Worm (Caenorhabditis elegans): ENCODE results near the gene C06H2.2.

The C06H2.2 gene

DNA sequence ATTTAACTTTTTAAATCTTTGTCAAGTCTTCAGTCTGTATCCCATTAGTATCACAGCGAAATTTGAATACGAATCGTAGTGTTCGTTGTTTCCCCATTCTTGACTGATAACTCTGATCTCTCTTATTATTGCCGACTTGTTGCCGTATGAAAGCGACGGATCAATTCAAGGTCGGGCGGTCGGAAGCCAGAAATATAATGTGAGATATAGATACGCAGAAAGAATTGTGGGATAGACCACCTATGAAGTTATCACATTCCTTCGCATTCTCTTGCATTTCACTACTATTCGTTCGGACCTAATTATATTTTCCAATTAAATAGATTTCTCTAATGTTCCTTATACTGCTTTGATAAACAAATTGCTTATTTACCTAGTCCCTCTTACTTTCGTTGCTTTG lies 23.9 kb downstream of the C06H2.2 start:
- TF ChIP-seq unc-120 (tag; optimal IDR thresholded peaks at IDR 0.05; ENCODE audit: poor library complexity, severe bottlenecking) = no peak
- TF ChIP-seq flh-1 (GFP tag; optimal IDR thresholded peaks at IDR 0.05) = no peak
- peak; percentile 22 for TF ChIP-seq blmp-1 (tag; optimal IDR thresholded peaks at IDR 0.05)

DNA sequence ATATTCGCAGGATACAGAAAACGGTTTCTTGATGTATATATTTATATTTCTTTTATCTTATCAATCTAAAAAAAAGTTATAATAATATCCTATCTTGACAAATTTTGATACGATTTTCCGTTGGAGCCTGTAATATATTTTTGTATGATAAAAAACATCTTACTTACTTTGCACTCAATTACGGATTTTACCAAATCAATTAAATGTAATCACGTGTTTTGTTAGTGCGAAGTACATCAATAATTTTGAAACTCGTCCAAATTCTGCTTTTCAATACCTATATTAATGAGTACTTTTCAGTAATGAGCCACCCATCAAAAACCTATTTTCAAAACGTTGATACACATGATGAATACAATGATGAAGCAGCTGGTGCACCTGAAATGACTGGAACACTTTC lies 24.4 kb downstream of the C06H2.2 start, which contains the start of gene T19C4.1:
T19C4.1 (plus strand) TSS at position 301 of the 400 bp plus-strand sequence.
- no peak for TF ChIP-seq unc-62 (GFP tag; optimal IDR thresholded peaks at IDR 0.05)
- no peak for TF ChIP-seq ces-1 (GFP tag; optimal IDR thresholded peaks at IDR 0.05)
- TF ChIP-seq lsy-2 (tag; optimal IDR thresholded peaks at IDR 0.05) = no peak
- no peak for TF ChIP-seq snpc-4 (tag; optimal IDR thresholded peaks at IDR 0.05)
- no peak for TF ChIP-seq drap-1 (GFP tag; optimal IDR thresholded peaks at IDR 0.05)

DNA sequence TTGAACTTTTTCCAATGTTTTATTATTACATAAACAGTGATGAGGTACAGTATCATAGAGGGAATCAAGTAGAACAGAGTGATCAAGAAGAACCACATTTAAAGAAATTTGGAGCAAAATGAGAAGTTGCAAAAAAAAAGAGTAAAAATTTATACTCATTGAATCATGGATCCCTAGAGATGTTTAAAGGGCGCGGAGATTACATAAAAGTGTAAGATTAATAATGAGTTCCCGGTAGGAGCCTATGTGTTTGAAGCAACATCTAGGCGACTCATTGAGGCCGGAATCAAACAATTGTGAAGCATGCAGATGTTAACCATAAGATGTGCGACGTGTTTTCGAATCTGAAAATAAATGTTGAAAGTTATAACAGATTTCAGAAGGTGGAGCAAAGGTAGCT lies 27.3 kb downstream of the C06H2.2 start, which contains the start of gene srg-39:
srg-39 (minus strand) TSS at position 101 of the 400 bp plus-strand sequence.
- TF ChIP-seq lin-32 (GFP tag; optimal IDR thresholded peaks at IDR 0.05) (no peak), ztf-11 (tag; optimal IDR thresholded peaks at IDR 0.05) (no peak), blmp-1 (tag; optimal IDR thresholded peaks at IDR 0.05) (no peak), ceh-83 (GFP tag; optimal IDR thresholded peaks at IDR 0.05) (no peak), unc-39 (tag; optimal IDR thresholded peaks at IDR 0.05) (no peak), hlh-1 (tag; optimal IDR thresholded peaks at IDR 0.05) (no peak), drap-1 (GFP tag; optimal IDR thresholded peaks at IDR 0.05) (no peak), nhr-12 (tag; optimal IDR thresholded peaks at IDR 0.05) (no peak)

DNA sequence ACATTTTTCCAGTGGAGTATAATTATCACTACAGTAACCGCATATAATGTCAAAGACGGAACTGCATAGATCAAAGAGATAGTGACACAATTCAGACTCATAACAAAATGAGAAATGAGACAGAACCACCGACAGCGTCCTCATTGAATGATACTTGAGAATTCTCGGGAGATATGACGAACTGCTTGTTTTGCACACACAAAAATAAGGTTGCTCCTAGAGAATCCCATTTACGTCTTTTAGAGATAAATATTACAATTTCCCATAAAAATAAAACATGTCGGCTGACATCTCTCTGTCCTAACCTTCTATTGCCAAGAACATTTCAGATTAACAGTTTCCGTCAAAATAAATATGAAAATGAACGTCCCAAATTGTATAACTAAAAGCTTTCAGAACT lies 30.5 kb downstream of the C06H2.2 start, which contains the start of gene srg-38:
srg-38 (minus strand) TSS at position 101 of the 400 bp plus-strand sequence.
- TF ChIP-seq nhr-76 (tag; optimal IDR thresholded peaks at IDR 0.05) (no peak), flh-1 (GFP tag; optimal IDR thresholded peaks at IDR 0.05) (no peak)

DNA sequence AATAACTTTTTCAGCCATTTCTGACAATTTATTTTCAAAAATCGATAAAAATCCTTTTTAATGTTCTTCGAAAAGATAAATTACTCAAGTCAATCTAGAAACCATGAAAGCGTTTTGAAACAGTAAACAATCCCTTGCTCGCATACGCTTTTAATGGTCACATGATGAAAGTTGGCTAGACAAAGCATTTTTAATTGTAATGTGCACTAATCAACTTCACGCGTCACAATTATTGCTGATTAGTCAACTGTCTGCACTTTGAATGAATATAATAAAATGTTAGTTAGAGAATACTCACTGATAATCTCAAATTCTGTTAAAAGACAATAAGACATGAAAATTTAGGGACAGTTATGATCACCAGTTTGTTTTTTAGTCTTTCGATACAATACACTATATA lies 31.6 kb downstream of the C06H2.2 start:
- no peak for TF ChIP-seq sptf-1 (tag; optimal IDR thresholded peaks at IDR 0.05)
- no peak for TF ChIP-seq bed-3 (GFP tag; optimal IDR thresholded peaks at IDR 0.05)
- TF ChIP-seq ztf-11 (tag; optimal IDR thresholded peaks at IDR 0.05) = no peak
- no peak for TF ChIP-seq lsy-2 (tag; optimal IDR thresholded peaks at IDR 0.05)
- TF ChIP-seq mep-1 (tag; optimal IDR thresholded peaks at IDR 0.05) = no peak

DNA sequence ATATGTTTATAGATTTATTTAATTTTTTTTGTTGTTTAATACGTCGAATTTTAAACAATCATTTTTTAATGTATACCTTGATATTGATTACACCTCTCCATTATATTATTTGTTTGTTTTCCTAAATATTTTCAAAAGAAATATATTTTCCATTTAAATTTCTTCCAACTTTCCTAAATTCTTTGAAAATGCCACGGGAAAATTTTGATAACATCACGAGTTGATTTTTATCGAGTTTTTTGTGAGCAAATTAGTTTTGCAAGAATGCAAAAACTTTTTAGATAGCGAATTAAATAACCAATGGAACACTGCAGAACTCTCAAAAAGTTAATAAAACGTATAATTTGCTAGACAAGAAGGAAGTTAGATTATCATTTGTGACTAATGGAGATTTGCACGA lies 32.9 kb downstream of the C06H2.2 start, which contains the start of gene srg-42:
srg-42 (minus strand) TSS at position 101 of the 400 bp plus-strand sequence.
- no peak for TF ChIP-seq lin-32 (GFP tag; optimal IDR thresholded peaks at IDR 0.05)
- TF ChIP-seq sptf-1 (tag; optimal IDR thresholded peaks at IDR 0.05) = no peak
- no peak for TF ChIP-seq tbx-8 (GFP tag; optimal IDR thresholded peaks at IDR 0.05)
- no peak for TF ChIP-seq elt-1 (tag; optimal IDR thresholded peaks at IDR 0.05; ENCODE audit: borderline replicate concordance, insufficient read depth)
- TF ChIP-seq blmp-1 (tag; optimal IDR thresholded peaks at IDR 0.05) = no peak
- no peak for TF ChIP-seq drap-1 (GFP tag; optimal IDR thresholded peaks at IDR 0.05)
- no peak for TF ChIP-seq unc-62 (GFP tag; optimal IDR thresholded peaks at IDR 0.05)
- TF ChIP-seq mls-2 (tag; optimal IDR thresholded peaks at IDR 0.05) = no peak
- no peak for TF ChIP-seq lin-13 (tag; optimal IDR thresholded peaks at IDR 0.05)
- TF ChIP-seq snpc-4 (tag; optimal IDR thresholded peaks at IDR 0.05) = no peak

DNA sequence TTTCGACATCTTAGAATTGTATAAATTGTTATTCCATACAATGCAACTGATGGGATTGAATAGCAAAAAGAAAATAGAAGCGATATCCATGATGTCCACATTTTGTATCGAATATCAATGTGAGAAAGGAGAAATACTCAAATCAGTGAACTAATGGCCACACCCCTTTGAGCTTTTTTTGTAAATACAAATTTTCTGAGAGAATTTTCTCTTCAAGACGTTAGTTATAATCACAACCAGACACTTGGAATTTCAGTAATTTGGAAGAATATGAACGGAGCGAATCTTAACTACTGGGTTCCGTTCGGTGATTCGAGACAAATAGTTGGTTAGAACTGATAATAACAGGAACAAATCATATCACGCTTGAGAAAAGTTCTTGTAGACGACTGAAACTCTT lies 36.8 kb downstream of the C06H2.2 start, which contains the start of gene srg-41:
srg-41 (minus strand) TSS at position 101 of the 400 bp plus-strand sequence.
- TF ChIP-seq mep-1 (tag; optimal IDR thresholded peaks at IDR 0.05) (no peak), flh-1 (GFP tag; optimal IDR thresholded peaks at IDR 0.05) (no peak), snpc-4 (tag; optimal IDR thresholded peaks at IDR 0.05) (no peak), nhr-237 (tag; optimal IDR thresholded peaks at IDR 0.05) (no peak), ceh-83 (GFP tag; optimal IDR thresholded peaks at IDR 0.05) (no peak), cnd-1 (tag; optimal IDR thresholded peaks at IDR 0.05) (no peak), lsy-2 (tag; optimal IDR thresholded peaks at IDR 0.05) (no peak), drap-1 (GFP tag; optimal IDR thresholded peaks at IDR 0.05) (no peak), ztf-11 (tag; optimal IDR thresholded peaks at IDR 0.05) (no peak), elt-3 (tag; optimal IDR thresholded peaks at IDR 0.05) (no peak), bed-3 (GFP tag; optimal IDR thresholded peaks at IDR 0.05) (no peak), nhr-28 (tag; optimal IDR thresholded peaks at IDR 0.05) (no peak), sptf-1 (tag; optimal IDR thresholded peaks at IDR 0.05) (no peak), unc-62 (GFP tag; optimal IDR thresholded peaks at IDR 0.05) (no peak)
